Worm (Caenorhabditis elegans) whole organism, mixed stage, embryonic: ENCODE data around the gene crh-1.

Source experiments
- M03D4.4 ChIP-seq: sonication (generic microtip); optimal IDR thresholded peaks from 2 replicates; lab custom pipeline; 2017; ENCODE audit warnings: mild to moderate bottlenecking, missing genetic modification characterization, missing compliant biosample characterization
- bed-3 ChIP-seq: fragments of 200-800 bp; sonication (Bioruptor generic); optimal IDR thresholded peaks from 3 replicates; lab custom pipeline; 2018; ENCODE audit warnings: mild to moderate bottlenecking, missing genetic modification characterization, moderate library complexity, missing compliant biosample characterization
- blmp-1 ChIP-seq: fragments of 150-350 bp; optimal IDR thresholded peaks from 2 replicates; lab custom pipeline; 2014; ENCODE audit warnings: missing biosample characterization, missing genetic modification characterization
- ceh-39 ChIP-seq: fragments of 150-350 bp; optimal IDR thresholded peaks from 2 replicates; lab custom pipeline; 2014; ENCODE audit warnings: missing biosample characterization, missing genetic modification characterization
- ceh-43 ChIP-seq: fragments of 200-800 bp; sonication (Bioruptor generic); optimal IDR thresholded peaks from 2 replicates; lab custom pipeline; 2018; ENCODE audit warnings: mild to moderate bottlenecking, missing genetic modification characterization, moderate library complexity, missing compliant biosample characterization
- ceh-83 ChIP-seq: fragments of 200-800 bp; sonication (Bioruptor generic); optimal IDR thresholded peaks from 2 replicates; lab custom pipeline; 2018; ENCODE audit warnings: mild to moderate bottlenecking, missing genetic modification characterization, missing compliant biosample characterization
- ces-1 ChIP-seq: fragments of 150-350 bp; optimal IDR thresholded peaks from 2 replicates; lab custom pipeline; 2014; ENCODE audit warnings: missing biosample characterization, missing genetic modification reagents, missing genetic modification characterization
- elt-1 ChIP-seq: sonication (generic microtip); optimal IDR thresholded peaks from 2 replicates; lab custom pipeline; 2017; ENCODE audit warnings: missing genetic modification characterization, mild to moderate bottlenecking, missing compliant biosample characterization, antibody characterized with exemption, moderate library complexity, borderline replicate concordance; ENCODE audit not compliant: insufficient read depth
- elt-3 ChIP-seq: fragments of 150-350 bp; optimal IDR thresholded peaks from 2 replicates; lab custom pipeline; 2014; ENCODE audit warnings: missing biosample characterization, missing genetic modification characterization
- ham-2 ChIP-seq: fragments of 200-800 bp; sonication (Bioruptor generic); optimal IDR thresholded peaks from 2 replicates; lab custom pipeline; 2018; ENCODE audit warnings: mild to moderate bottlenecking, missing genetic modification characterization, missing compliant biosample characterization
- hlh-1 ChIP-seq: fragments of 150-350 bp; optimal IDR thresholded peaks from 2 replicates; lab custom pipeline; 2014; ENCODE audit warnings: missing biosample characterization, missing genetic modification reagents, missing genetic modification characterization
- lin-13 ChIP-seq: fragments of 150-350 bp; optimal IDR thresholded peaks from 2 replicates; lab custom pipeline; 2014; ENCODE audit warnings: missing biosample characterization, missing genetic modification characterization
- lin-32 ChIP-seq: fragments of 200-800 bp; sonication (Bioruptor generic); optimal IDR thresholded peaks from 2 replicates; lab custom pipeline; 2018; ENCODE audit warnings: mild to moderate bottlenecking, missing genetic modification characterization, missing compliant biosample characterization
- lsy-2 ChIP-seq: fragments of 150-350 bp; optimal IDR thresholded peaks from 2 replicates; lab custom pipeline; 2014; ENCODE audit warnings: missing biosample characterization, missing genetic modification characterization
- mab-5 ChIP-seq: fragments of 150-350 bp; optimal IDR thresholded peaks from 2 replicates; lab custom pipeline; 2014; ENCODE audit warnings: missing biosample characterization, missing genetic modification characterization
- mep-1 ChIP-seq: fragments of 150-350 bp; optimal IDR thresholded peaks from 2 replicates; lab custom pipeline; 2017; ENCODE audit warnings: missing biosample characterization, missing genetic modification reagents, missing genetic modification characterization, inconsistent platforms
- mls-2 ChIP-seq: sonication (generic microtip); optimal IDR thresholded peaks from 2 replicates; lab custom pipeline; 2016; ENCODE audit warnings: mild to moderate bottlenecking, missing genetic modification characterization, moderate library complexity, missing compliant biosample characterization
- nhr-2 ChIP-seq: fragments of 150-350 bp; optimal IDR thresholded peaks from 2 replicates; lab custom pipeline; 2014; ENCODE audit warnings: missing biosample characterization, missing genetic modification characterization
- nhr-237 ChIP-seq: fragments of 150-350 bp; optimal IDR thresholded peaks from 2 replicates; lab custom pipeline; 2014; ENCODE audit warnings: missing biosample characterization, missing genetic modification characterization
- nhr-28 ChIP-seq: fragments of 150-350 bp; optimal IDR thresholded peaks from 2 replicates; lab custom pipeline; 2014; ENCODE audit warnings: missing biosample characterization, missing genetic modification characterization
- nhr-76 ChIP-seq: sonication (generic microtip); optimal IDR thresholded peaks from 2 replicates; lab custom pipeline; 2017; ENCODE audit warnings: missing biosample characterization, missing genetic modification characterization
- pha-4 ChIP-seq: fragments of 150-350 bp; optimal IDR thresholded peaks from 2 replicates; lab custom pipeline; 2018; ENCODE audit warnings: missing biosample characterization, missing genetic modification reagents, missing genetic modification characterization
- snpc-4 ChIP-seq: fragments of 150-350 bp; optimal IDR thresholded peaks from 2 replicates; lab custom pipeline; 2014; ENCODE audit warnings: missing biosample characterization, missing genetic modification characterization
- tbx-8 ChIP-seq: fragments of 200-800 bp; sonication (Bioruptor generic); optimal IDR thresholded peaks from 2 replicates; lab custom pipeline; 2018; ENCODE audit warnings: mild to moderate bottlenecking, missing genetic modification characterization, moderate library complexity, missing compliant biosample characterization
- unc-120 ChIP-seq: sonication (generic microtip); optimal IDR thresholded peaks from 2 replicates; lab custom pipeline; 2017; ENCODE audit warnings: missing genetic modification characterization, missing compliant biosample characterization; ENCODE audit not compliant: poor library complexity, severe bottlenecking
- unc-39 ChIP-seq: fragments of 150-350 bp; optimal IDR thresholded peaks from 2 replicates; lab custom pipeline; 2014; ENCODE audit warnings: missing biosample characterization, missing genetic modification characterization
- unc-62 ChIP-seq: fragments of 150-350 bp; optimal IDR thresholded peaks from 2 replicates; lab custom pipeline; 2014; ENCODE audit warnings: missing biosample characterization, missing genetic modification reagents, missing genetic modification characterization
- zip-8 ChIP-seq: fragments of 150-350 bp; optimal IDR thresholded peaks from 2 replicates; lab custom pipeline; 2014; ENCODE audit warnings: missing biosample characterization, missing genetic modification characterization
- ztf-11 ChIP-seq: fragments of 150-350 bp; optimal IDR thresholded peaks from 2 replicates; lab custom pipeline; 2014; ENCODE audit warnings: missing biosample characterization, missing genetic modification characterization

The crh-1 gene

DNA sequence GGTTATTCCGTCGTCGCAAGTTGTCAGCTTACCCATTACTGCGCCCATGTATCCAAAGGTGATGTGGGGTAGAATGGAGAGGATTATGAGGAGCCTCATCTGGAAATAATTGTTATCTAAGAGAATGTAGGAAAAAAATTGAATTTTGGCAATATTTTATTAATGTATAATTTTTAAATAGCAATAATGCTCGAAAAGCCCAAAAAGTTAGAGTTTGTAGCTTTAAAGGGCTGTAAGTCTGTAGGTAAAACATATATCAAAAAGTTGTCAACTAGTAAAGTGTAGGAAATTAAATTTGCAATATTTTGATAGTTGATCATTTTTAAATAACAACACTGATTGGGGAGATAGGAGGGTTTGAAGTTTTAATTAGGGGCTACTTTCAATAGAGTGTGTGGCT, 51.2 kb downstream of the crh-1 start, which contains the start of gene Y41C4A.8:
Gene Y41C4A.8 (minus strand): TSS at position 101 of the 400 bp plus-strand sequence.
- TF ChIP-seq nhr-237, result no peak
- TF ChIP-seq mls-2, result no peak
- TF ChIP-seq lsy-2 (tag; lab: Kevin White, UChicago), result no peak
- TF ChIP-seq snpc-4 (tag; lab: Kevin White, UChicago), result no peak
- TF ChIP-seq tbx-8 (GFP tag; lab: Kevin White, UChicago), result no peak
- no peak for TF ChIP-seq mab-5 (tag; lab: Kevin White, UChicago)
- no peak for TF ChIP-seq nhr-2 (tag; lab: Kevin White, UChicago)
- no peak for TF ChIP-seq lin-13 (tag; lab: Kevin White, UChicago)
- no peak for TF ChIP-seq hlh-1 (tag; lab: Kevin White, UChicago)

DNA sequence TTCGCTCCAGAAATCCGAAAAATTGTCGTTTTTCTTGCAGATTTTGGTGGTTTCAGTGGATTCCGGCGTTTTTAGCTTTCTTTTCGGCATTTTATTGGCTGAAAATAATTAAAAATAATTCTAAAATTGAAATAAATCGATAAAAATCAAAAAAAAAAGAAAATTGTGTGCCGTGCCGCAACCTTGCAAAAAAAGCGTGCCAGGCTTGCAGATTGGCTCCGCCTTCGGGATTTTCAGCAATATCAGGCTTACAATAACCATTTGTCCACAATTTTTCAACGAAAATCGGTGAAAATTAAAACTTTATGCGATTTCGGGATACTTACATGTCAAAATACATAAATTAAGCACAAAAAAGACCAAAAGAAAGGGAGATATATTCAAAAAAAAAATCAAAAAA, 61.0 kb downstream of the crh-1 start, which contains the start of gene Y41C4A.9:
Gene Y41C4A.9 (minus strand): TSS at position 98 of the 400 bp plus-strand sequence.
- TF ChIP-seq unc-62 (no peak), unc-39 (tag; lab: Kevin White, UChicago) (no peak), ceh-39 (tag; lab: Kevin White, UChicago) (no peak), bed-3 (no peak), ztf-11 (tag; lab: Kevin White, UChicago) (no peak), lin-32 (GFP tag; lab: Kevin White, UChicago) (no peak)

DNA sequence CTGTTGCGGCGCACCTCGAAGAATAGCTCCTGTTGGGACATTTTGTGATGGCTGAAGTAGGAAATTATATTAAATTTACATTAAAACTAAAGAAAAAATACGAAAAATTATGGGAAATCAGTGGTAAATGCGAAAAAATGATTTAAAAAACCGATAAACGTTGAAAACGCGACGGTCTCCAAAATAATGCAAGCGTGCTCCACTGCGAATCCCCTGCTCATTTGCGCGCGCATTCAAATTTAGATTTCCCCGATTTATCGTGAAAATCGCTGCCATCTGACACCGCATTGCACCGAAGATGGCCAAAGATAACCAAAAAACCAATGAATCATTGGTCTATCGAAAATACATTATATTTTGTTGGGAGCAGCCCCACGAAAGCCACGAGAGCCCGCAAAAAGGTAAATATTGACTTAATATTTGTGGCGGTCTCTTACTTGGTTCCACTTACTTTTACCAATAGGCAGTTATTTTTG, 61.9 kb downstream of the crh-1 start, which contains the start of the genes elb-1 and Y41C4A.11:
Gene elb-1 (minus strand): TSS at position 51 of the 476 bp plus-strand sequence.
Gene Y41C4A.11 (plus strand): TSS at position 461 of the 476 bp plus-strand sequence.
- TF ChIP-seq ceh-83, result no peak
- TF ChIP-seq ces-1 (GFP tag; lab: Kevin White, UChicago), result no peak
- peak; percentile 11 for TF ChIP-seq pha-4 (tag; lab: Kevin White, UChicago)
- TF ChIP-seq elt-1 (tag; lab: Kevin White, UChicago), result peak; percentile 71
- TF ChIP-seq mep-1 (tag; lab: Kevin White, UChicago), result peak; percentile 75
- TF ChIP-seq ceh-39 (tag; lab: Kevin White, UChicago), result peak; percentile 79
- peak; percentile 47 for TF ChIP-seq lsy-2 (tag; lab: Kevin White, UChicago)
- TF ChIP-seq lin-13 (tag; lab: Kevin White, UChicago), result peak; percentile 46
- no peak for TF ChIP-seq zip-8 (tag; lab: Kevin White, UChicago)
- no peak for TF ChIP-seq ztf-11 (tag; lab: Kevin White, UChicago)
- no peak for TF ChIP-seq nhr-2 (tag; lab: Kevin White, UChicago)
- no peak for TF ChIP-seq mls-2
- peak; percentile 27 for TF ChIP-seq nhr-237
- no peak for TF ChIP-seq nhr-28 (tag; lab: Kevin White, UChicago)
- TF ChIP-seq tbx-8 (GFP tag; lab: Kevin White, UChicago), result no peak

- TF ChIP-seq ztf-11 (tag; lab: Kevin White, UChicago) (no peak), elt-1 (tag; lab: Kevin White, UChicago) (no peak), mab-5 (tag; lab: Kevin White, UChicago) (no peak), elt-3 (tag; lab: Kevin White, UChicago) (no peak), pha-4 (tag; lab: Kevin White, UChicago) (no peak), bed-3 (no peak), nhr-76 (tag; lab: Kevin White, UChicago) (no peak), ceh-43 (no peak), blmp-1 (tag; lab: Kevin White, UChicago) (no peak), zip-8 (tag; lab: Kevin White, UChicago) (no peak), ham-2 (GFP tag; lab: Kevin White, UChicago) (no peak)
Measured at ce11 chrIII:11721405-11721804, 63.8 kb downstream of the crh-1 start, which contains the start of gene Y41C4A.32. Gene Y41C4A.32 (plus strand): TSS chrIII:11721706.

DNA sequence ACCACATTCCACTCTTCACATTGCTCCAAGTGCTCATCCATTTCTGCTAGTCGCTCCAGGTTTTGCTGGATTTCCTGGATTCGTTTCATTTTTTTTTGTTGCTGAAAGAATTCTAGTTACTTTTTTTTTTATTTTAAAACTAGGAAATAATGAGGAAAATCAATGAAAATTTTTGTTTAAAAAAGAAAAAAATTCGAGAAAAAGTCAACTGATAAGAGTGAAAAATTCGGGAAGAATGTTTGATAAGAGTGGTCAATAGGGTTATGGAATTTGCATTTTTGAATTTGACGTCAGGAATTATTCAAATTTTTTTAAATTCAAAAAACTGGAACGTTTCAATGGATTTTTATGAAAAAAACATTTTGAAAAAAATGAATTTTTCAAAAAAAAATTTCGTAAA, 69.0 kb downstream of the crh-1 start, which contains the start of gene Y41C4A.12:
Gene Y41C4A.12 (minus strand): TSS at position 101 of the 400 bp plus-strand sequence.
- TF ChIP-seq ceh-43 (no peak), lin-13 (tag; lab: Kevin White, UChicago) (no peak), unc-120 (tag; lab: Kevin White, UChicago) (no peak), elt-3 (tag; lab: Kevin White, UChicago) (no peak), mls-2 (no peak), M03D4.4 (no peak), lsy-2 (tag; lab: Kevin White, UChicago) (no peak), nhr-28 (tag; lab: Kevin White, UChicago) (no peak), bed-3 (no peak), blmp-1 (tag; lab: Kevin White, UChicago) (no peak), lin-32 (GFP tag; lab: Kevin White, UChicago) (no peak)
